Worm (Caenorhabditis elegans) whole organism, L4 larva: ENCODE data around the gene Y38E10A.2.

Source experiments
- Y48G9A.11 ChIP-seq: fragments of 200-800 bp; sonication (Bioruptor generic); IDR thresholded peaks from 2 replicates; pipeline ENCODE4 v1.3.6; 2022; ENCODE audit warnings: missing genetic modification reagents, missing genetic modification characterization, missing compliant biosample characterization
- ZK546.5 ChIP-seq, 2 experiments: sonication (generic microtip); optimal IDR thresholded peaks; 2 replicates each; lab custom pipeline; 2017; ENCODE audit warnings: missing biosample characterization in 2 of 2, missing genetic modification characterization in 2 of 2
- dmd-6 ChIP-seq: fragments of 200-800 bp; sonication (Bioruptor generic); IDR thresholded peaks from 2 replicates; pipeline ENCODE4 v1.3.6; 2022; ENCODE audit warnings: missing genetic modification reagents, missing genetic modification characterization, missing compliant biosample characterization
- dmd-9 ChIP-seq: fragments of 200-800 bp; sonication (Bioruptor generic); IDR thresholded peaks from 2 replicates; pipeline ENCODE4 v1.3.6; 2022; ENCODE audit warnings: missing genetic modification reagents, missing genetic modification characterization, missing compliant biosample characterization
- fos-1 ChIP-seq: fragments of 150-350 bp; optimal IDR thresholded peaks from 2 replicates; lab custom pipeline; 2014; ENCODE audit warnings: missing biosample characterization, missing genetic modification characterization
- hif-1 ChIP-seq, 2 experiments: sonication (generic microtip); optimal IDR thresholded peaks; 2 replicates each; lab custom pipeline; 2016 to 2017; ENCODE audit warnings: missing compliant biosample characterization in 2 of 2, missing genetic modification characterization in 2 of 2, missing genetic modification reagents in 2 of 2, missing genotype in 2 of 2, mild to moderate bottlenecking in 1 of 2
- lim-7 ChIP-seq: fragments of 200-800 bp; sonication (Bioruptor generic); IDR thresholded peaks from 2 replicates; pipeline ENCODE4 v1.3.6; 2022; ENCODE audit warnings: missing genetic modification characterization, missing compliant biosample characterization
- lin-13 ChIP-seq: fragments of 150-350 bp; optimal IDR thresholded peaks from 2 replicates; lab custom pipeline; 2014; ENCODE audit warnings: missing biosample characterization, missing genetic modification reagents, missing genetic modification characterization
- lsy-2 ChIP-seq, 2 experiments: fragments of 150-350 bp in 1 of 2; sonication (generic microtip) in 1 of 2; optimal IDR thresholded peaks; 2 replicates each; lab custom pipeline; 2014 to 2017; ENCODE audit warnings: missing biosample characterization in 2 of 2, missing genetic modification characterization in 2 of 2
- nhr-102 ChIP-seq: sonication (generic microtip); optimal IDR thresholded peaks from 2 replicates; lab custom pipeline; 2016; ENCODE audit warnings: mild to moderate bottlenecking, missing genetic modification characterization, moderate library complexity, missing compliant biosample characterization
- saeg-2 ChIP-seq: fragments of 200-800 bp; sonication (Bioruptor generic); IDR thresholded peaks from 2 replicates; pipeline ENCODE4 v1.3.6; 2022; ENCODE audit warnings: missing genetic modification reagents, missing genetic modification characterization, missing compliant biosample characterization
- skn-1 ChIP-seq: fragments of 150-350 bp; optimal IDR thresholded peaks from 2 replicates; lab custom pipeline; 2014; ENCODE audit warnings: missing biosample characterization, missing genetic modification characterization
- unc-39 ChIP-seq: sonication (generic microtip); optimal IDR thresholded peaks from 2 replicates; lab custom pipeline; 2017; ENCODE audit warnings: missing biosample characterization, missing genetic modification characterization

ce11 chrII:12539395-12539794 lies 34.0 kb downstream of the Y38E10A.2 start:
- TF ChIP-seq ZK546.5 (tag; optimal IDR thresholded peaks at IDR 0.05; lab: Kevin White, UChicago) (no peak), saeg-2 (no peak), lin-13 (GFP tag; lab: Kevin White, UChicago) (no peak), lim-7 (GFP tag; lab: Robert Waterston, UW) (no peak), fos-1 (tag; lab: Kevin White, UChicago) (no peak), dmd-9 (GFP tag; lab: Robert Waterston, UW) (no peak), skn-1 (tag; lab: Kevin White, UChicago) (no peak), nhr-102 (tag; lab: Kevin White, UChicago) (no peak), unc-39 (tag; lab: Kevin White, UChicago) (no peak), hif-1 (tag; optimal IDR thresholded peaks at IDR 0.05; lab: Kevin White, UChicago) (no peak), Y48G9A.11 (GFP tag; lab: Robert Waterston, UW) (no peak), lsy-2 (tag; optimal IDR thresholded peaks at IDR 0.05; lab: Kevin White, UChicago) (no peak), dmd-6 (no peak)
